Fruit fly (Drosophila melanogaster) whole organism, pupa: ENCODE results near the gene CG6443.

ENCODE experiments used
- CG10348 ChIP-seq: fragments of 200-800 bp; sonication (Bioruptor generic); IDR thresholded peaks from 2 replicates; pipeline ENCODE4 v1.3.6; 2022; ENCODE audit warnings: missing biosample characterization, missing genetic modification characterization
- CG12605 ChIP-seq: fragments of 200-800 bp; sonication (Bioruptor generic); IDR thresholded peaks from 2 replicates; pipeline ENCODE4 v1.3.6; 2022; ENCODE audit warnings: missing biosample characterization, missing genetic modification characterization
- CG13204 ChIP-seq: fragments of 200-800 bp; sonication (Bioruptor generic); optimal IDR thresholded peaks from 2 replicates; lab custom pipeline; 2018; ENCODE audit warnings: missing biosample characterization, mild to moderate bottlenecking, missing genetic modification characterization, moderate library complexity
- CG15710 ChIP-seq: fragments of 200-800 bp; sonication (Bioruptor generic); optimal IDR thresholded peaks from 2 replicates; lab custom pipeline; 2018; ENCODE audit warnings: missing biosample characterization, mild to moderate bottlenecking, missing genetic modification characterization, moderate library complexity
- CG32121 ChIP-seq: fragments of 200-800 bp; sonication (Bioruptor generic); IDR thresholded peaks from 2 replicates; pipeline ENCODE4 v1.3.6; 2022; ENCODE audit warnings: missing biosample characterization, missing genetic modification characterization
- CG34367 ChIP-seq: fragments of 200-800 bp; sonication (Bioruptor generic); optimal IDR thresholded peaks from 2 replicates; lab custom pipeline; 2018; ENCODE audit warnings: missing biosample characterization, mild to moderate bottlenecking, missing genetic modification characterization
- CG4496 ChIP-seq: fragments of 200-800 bp; sonication (Bioruptor generic); IDR thresholded peaks from 3 replicates; pipeline ENCODE4 v1.3.6; 2022; ENCODE audit warnings: missing biosample characterization, missing genetic modification characterization
- CG8301 ChIP-seq: fragments of 200-800 bp; sonication (Bioruptor generic); optimal IDR thresholded peaks from 2 replicates; lab custom pipeline; 2018; ENCODE audit warnings: missing biosample characterization, mild to moderate bottlenecking, missing genetic modification characterization
- D1 ChIP-seq: fragments of 200-800 bp; sonication (Bioruptor generic); optimal IDR thresholded peaks from 2 replicates; lab custom pipeline; 2018; ENCODE audit warnings: missing biosample characterization, mild to moderate bottlenecking, missing genetic modification characterization, moderate library complexity
- Ets98B ChIP-seq: fragments of 200-800 bp; sonication (Bioruptor generic); IDR thresholded peaks from 2 replicates; pipeline ENCODE4 v1.3.6; 2022; ENCODE audit warnings: missing biosample characterization, missing genetic modification characterization
- Pif1B ChIP-seq: fragments of 200-800 bp; sonication (Bioruptor generic); optimal IDR thresholded peaks from 3 replicates; lab custom pipeline; 2016; ENCODE audit warnings: missing biosample characterization, missing genetic modification characterization
- fd96Ca ChIP-seq: fragments of 200-800 bp; sonication (Bioruptor generic); IDR thresholded peaks from 3 replicates; pipeline ENCODE4 v1.3.6; 2022; ENCODE audit warnings: missing biosample characterization, missing genetic modification characterization
- gl ChIP-seq: fragments of 200-800 bp; sonication (Bioruptor generic); optimal IDR thresholded peaks from 2 replicates; lab custom pipeline; 2018; ENCODE audit warnings: missing biosample characterization, mild to moderate bottlenecking, missing genetic modification characterization

DNA sequence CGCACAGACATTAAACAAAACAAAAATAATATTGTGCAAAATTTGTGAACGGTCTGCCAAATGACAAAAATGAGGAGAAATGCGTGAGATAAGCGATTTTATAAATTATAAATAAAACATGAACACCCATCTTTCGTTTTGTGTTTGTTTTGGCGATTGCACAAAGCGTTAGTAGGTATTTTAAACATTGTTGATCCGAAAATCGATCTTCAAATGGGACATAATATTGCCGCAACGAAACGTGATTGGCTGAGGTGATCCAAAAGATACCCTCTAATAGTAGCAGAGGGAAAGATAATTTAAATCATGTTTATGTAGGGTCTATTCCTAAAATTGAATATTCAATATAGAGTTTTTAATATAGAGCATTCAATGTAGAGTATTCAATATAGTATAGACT lies 49.2 kb upstream of the CG6443 start:
- TF ChIP-seq CG13204 (GFP tag; lab: Kevin White, UChicago) (no peak), CG4496 (GFP tag; lab: Robert Waterston, UW) (no peak), CG32121 (GFP tag; lab: Robert Waterston, UW) (0 out of 2 replicates have a peak, but pooled peaks have one; percentile 25), Pif1B (no peak), Ets98B (GFP tag; lab: Robert Waterston, UW) (peak; percentile 16; the same call in 1 of the 2 replicates), CG34367 (no peak), CG8301 (tag; lab: Kevin White, UChicago) (no peak), D1 (tag; lab: Kevin White, UChicago) (no peak), gl (no peak), fd96Ca (GFP tag; lab: Robert Waterston, UW) (no peak), CG12605 (GFP tag; lab: Robert Waterston, UW) (no peak), CG15710 (tag; lab: Kevin White, UChicago) (no peak), CG10348 (GFP tag; lab: Robert Waterston, UW) (no peak)
